Fruit fly (Drosophila melanogaster): ENCODE measurements around the gene fray.

- no peak for TF ChIP-seq usp (GFP tag; optimal IDR thresholded peaks at IDR 0.05)
- TF ChIP-seq CG3407 (GFP tag; optimal IDR thresholded peaks at IDR 0.05): no peak
- no peak for TF ChIP-seq Kr (GFP tag; optimal IDR thresholded peaks at IDR 0.05)
- no peak for TF ChIP-seq trem (tag; optimal IDR thresholded peaks at IDR 0.05)
- TF ChIP-seq CG4360 (GFP tag; IDR thresholded peaks at IDR 0.05): no peak
Measured at dm6 chr3R:18584546-18584935, 11.7 kb downstream of the fray start.
